Worm (Caenorhabditis elegans) whole organism, young adult: Measurements from ENCODE around the gene fog-2.

Source experiments
- C06A6.2 ChIP-seq: fragments of 200-800 bp; sonication (Bioruptor generic); conservative IDR thresholded peaks from 2 replicates; pipeline ENCODE4 v1.3.6; 2022; ENCODE audit warnings: missing genetic modification characterization, missing compliant biosample characterization
- F23B12.7 ChIP-seq: sonication (generic microtip); optimal IDR thresholded peaks from 2 replicates; lab custom pipeline; 2017; ENCODE audit warnings: missing genetic modification characterization, mild to moderate bottlenecking, missing compliant biosample characterization, antibody characterized with exemption, moderate library complexity; ENCODE audit not compliant: insufficient read depth
- T26A5.8 ChIP-seq: sonication (generic microtip); optimal IDR thresholded peaks from 2 replicates; lab custom pipeline; 2016; ENCODE audit warnings: missing genetic modification characterization, missing compliant biosample characterization
- Y53G8AR.9 ChIP-seq: fragments of 200-800 bp; sonication (Bioruptor generic); conservative IDR thresholded peaks from 2 replicates; pipeline ENCODE4 v1.3.6; 2022; ENCODE audit warnings: missing genetic modification reagents, missing genetic modification characterization, missing compliant biosample characterization
- Y79H2A.3 ChIP-seq: fragments of 200-800 bp; sonication (Bioruptor generic); conservative IDR thresholded peaks from 2 replicates; pipeline ENCODE4 v1.3.6; 2022; ENCODE audit warnings: missing genetic modification reagents, missing genetic modification characterization, missing compliant biosample characterization
- Y95B8A.8 ChIP-seq: fragments of 200-800 bp; sonication (Bioruptor generic); IDR thresholded peaks from 2 replicates; pipeline ENCODE4 v1.3.6; 2022; ENCODE audit warnings: missing genetic modification reagents, missing genetic modification characterization, missing compliant biosample characterization
- akir-1 ChIP-seq: fragments of 200-800 bp; sonication (Bioruptor generic); optimal IDR thresholded peaks from 2 replicates; lab custom pipeline; 2018; ENCODE audit warnings: mild to moderate bottlenecking, missing genetic modification characterization, moderate library complexity, missing compliant biosample characterization
- ama-1 ChIP-seq, 3 experiments: fragments of 150-350 bp in 1 of 3; sonication (generic microtip) in 2 of 3; optimal IDR thresholded peaks; 2 replicates each; lab custom pipeline; 2014 to 2018; ENCODE audit warnings: missing biosample characterization in 2 of 3, missing genetic modification characterization in 2 of 3, missing genetic modification reagents in 2 of 3
- aptf-3 ChIP-seq: fragments of 200-800 bp; sonication (Bioruptor generic); IDR thresholded peaks from 2 replicates; pipeline ENCODE4 v1.3.6; 2022; ENCODE audit warnings: missing genetic modification characterization, missing compliant biosample characterization
- attf-5 ChIP-seq: fragments of 200-800 bp; sonication (Bioruptor generic); optimal IDR thresholded peaks from 2 replicates; lab custom pipeline; 2018; ENCODE audit warnings: mild to moderate bottlenecking, missing genetic modification characterization, missing compliant biosample characterization
- attf-6 ChIP-seq: fragments of 200-800 bp; sonication (Bioruptor generic); IDR thresholded peaks from 2 replicates; pipeline ENCODE4 v1.3.6; 2022; ENCODE audit warnings: missing genetic modification reagents, missing genetic modification characterization, missing compliant biosample characterization
- bed-2 ChIP-seq: fragments of 200-800 bp; sonication (Bioruptor generic); IDR thresholded peaks from 2 replicates; pipeline ENCODE4 v1.3.6; 2022; ENCODE audit warnings: missing genetic modification reagents, missing genetic modification characterization, missing compliant biosample characterization
- ccch-3 ChIP-seq: fragments of 200-800 bp; sonication (Bioruptor generic); optimal IDR thresholded peaks from 2 replicates; lab custom pipeline; 2018; ENCODE audit warnings: mild to moderate bottlenecking, missing genetic modification characterization, missing compliant biosample characterization
- ceh-100 ChIP-seq: fragments of 200-800 bp; sonication (Bioruptor generic); IDR thresholded peaks from 2 replicates; pipeline ENCODE4 v1.3.6; 2022; ENCODE audit warnings: missing genetic modification reagents, missing genetic modification characterization, missing compliant biosample characterization
- ceh-27 ChIP-seq: fragments of 200-800 bp; sonication (Bioruptor generic); optimal IDR thresholded peaks from 2 replicates; lab custom pipeline; 2018; ENCODE audit warnings: mild to moderate bottlenecking, missing genetic modification characterization, moderate library complexity, missing compliant biosample characterization
- ceh-58 ChIP-seq: fragments of 200-800 bp; sonication (Bioruptor generic); IDR thresholded peaks from 2 replicates; pipeline ENCODE4 v1.3.6; 2022; ENCODE audit warnings: missing genetic modification characterization, missing compliant biosample characterization
- ceh-79 ChIP-seq: sonication (generic microtip); optimal IDR thresholded peaks from 2 replicates; lab custom pipeline; 2017; ENCODE audit warnings: mild to moderate bottlenecking, missing genetic modification characterization, missing compliant biosample characterization
- chd-7 ChIP-seq: sonication (generic microtip); optimal IDR thresholded peaks from 2 replicates; lab custom pipeline; 2016; ENCODE audit warnings: mild to moderate bottlenecking, missing genetic modification characterization, moderate library complexity, missing compliant biosample characterization
- dox-1 ChIP-seq: fragments of 200-800 bp; sonication (Bioruptor generic); IDR thresholded peaks from 2 replicates; pipeline ENCODE4 v1.3.6; 2022; ENCODE audit warnings: missing genetic modification reagents, missing genetic modification characterization, missing compliant biosample characterization
- egl-18 ChIP-seq: fragments of 200-800 bp; sonication (Bioruptor generic); IDR thresholded peaks from 2 replicates; pipeline ENCODE4 v1.3.6; 2022; ENCODE audit warnings: missing genetic modification reagents, missing genetic modification characterization, missing compliant biosample characterization
- ets-4 ChIP-seq: fragments of 200-800 bp; sonication (Bioruptor generic); optimal IDR thresholded peaks from 2 replicates; lab custom pipeline; 2018; ENCODE audit warnings: mild to moderate bottlenecking, missing genetic modification characterization, missing compliant biosample characterization
- fkh-3 ChIP-seq: sonication (generic microtip); optimal IDR thresholded peaks from 2 replicates; lab custom pipeline; 2016; ENCODE audit warnings: mild to moderate bottlenecking, missing genetic modification characterization, missing compliant biosample characterization
- hmg-20 ChIP-seq: fragments of 200-800 bp; sonication (Bioruptor generic); IDR thresholded peaks from 2 replicates; pipeline ENCODE4 v1.3.6; 2022; ENCODE audit warnings: missing genetic modification reagents, missing genetic modification characterization, missing compliant biosample characterization
- lag-1 ChIP-seq: fragments of 200-800 bp; sonication (Bioruptor generic); IDR thresholded peaks from 2 replicates; pipeline ENCODE4 v1.3.6; 2022; ENCODE audit warnings: missing genetic modification reagents, missing genetic modification characterization, missing compliant biosample characterization
- lin-26 ChIP-seq: fragments of 200-800 bp; sonication (Bioruptor generic); IDR thresholded peaks from 2 replicates; pipeline ENCODE4 v1.3.6; 2022; ENCODE audit warnings: missing genetic modification reagents, missing genetic modification characterization, missing compliant biosample characterization
- lin-35 ChIP-seq, 3 experiments: fragments of 150-350 bp in 2 of 3; sonication (generic microtip) in 1 of 3; optimal IDR thresholded peaks; 2 replicates each; lab custom pipeline; 2014 to 2018; ENCODE audit warnings: missing biosample characterization in 3 of 3, missing genetic modification characterization in 3 of 3, missing genetic modification reagents in 3 of 3
- lin-54 ChIP-seq: fragments of 200-800 bp; sonication (Bioruptor generic); optimal IDR thresholded peaks from 2 replicates; lab custom pipeline; 2018; ENCODE audit warnings: mild to moderate bottlenecking, missing genetic modification characterization, missing compliant biosample characterization
- lir-1 ChIP-seq: fragments of 200-800 bp; sonication (Bioruptor generic); conservative IDR thresholded peaks from 2 replicates; pipeline ENCODE4 v1.3.6; 2022; ENCODE audit warnings: missing genetic modification reagents, missing genetic modification characterization, missing compliant biosample characterization
- lsy-27 ChIP-seq: sonication (generic microtip); optimal IDR thresholded peaks from 2 replicates; lab custom pipeline; 2017; ENCODE audit warnings: missing genetic modification characterization, mild to moderate bottlenecking, missing compliant biosample characterization, antibody characterized with exemption, missing genotype, borderline replicate concordance; ENCODE audit not compliant: insufficient read depth
- madf-10 ChIP-seq: sonication (generic microtip); optimal IDR thresholded peaks from 2 replicates; lab custom pipeline; 2016; ENCODE audit warnings: mild to moderate bottlenecking, missing genetic modification characterization, missing compliant biosample characterization
- madf-3 ChIP-seq: fragments of 200-800 bp; sonication (Bioruptor generic); IDR thresholded peaks from 2 replicates; pipeline ENCODE4 v1.3.6; 2022; ENCODE audit warnings: missing genetic modification reagents, missing genetic modification characterization, missing compliant biosample characterization
- nfya-1 ChIP-seq: sonication (generic microtip); optimal IDR thresholded peaks from 2 replicates; lab custom pipeline; 2017; ENCODE audit warnings: antibody characterized with exemption, missing compliant biosample characterization, missing genetic modification characterization, borderline replicate concordance; ENCODE audit not compliant: insufficient read depth
- nhr-179 ChIP-seq: sonication (generic microtip); optimal IDR thresholded peaks from 2 replicates; lab custom pipeline; 2016; ENCODE audit warnings: mild to moderate bottlenecking, missing genetic modification characterization, missing compliant biosample characterization
- nhr-27 ChIP-seq: fragments of 200-800 bp; sonication (Bioruptor generic); optimal IDR thresholded peaks from 2 replicates; lab custom pipeline; 2018; ENCODE audit warnings: mild to moderate bottlenecking, missing genetic modification characterization, moderate library complexity, missing compliant biosample characterization
- nhr-80 ChIP-seq: sonication (generic microtip); optimal IDR thresholded peaks from 2 replicates; lab custom pipeline; 2016; ENCODE audit warnings: missing genetic modification characterization, missing compliant biosample characterization
- nhr-90 ChIP-seq: sonication (generic microtip); optimal IDR thresholded peaks from 2 replicates; lab custom pipeline; 2016; ENCODE audit warnings: missing genotype, mild to moderate bottlenecking, missing genetic modification characterization, missing compliant biosample characterization
- pbrm-1 ChIP-seq: fragments of 200-800 bp; sonication (Bioruptor generic); IDR thresholded peaks from 2 replicates; pipeline ENCODE4 v1.3.6; 2022; ENCODE audit warnings: missing genetic modification reagents, missing genetic modification characterization, missing compliant biosample characterization
- rpc-1 ChIP-seq, 2 experiments: fragments of 150-350 bp in 1 of 2; sonication (generic microtip) in 1 of 2; optimal IDR thresholded peaks; 2 replicates each; lab custom pipeline; 2014 to 2018; ENCODE audit warnings: missing biosample characterization in 1 of 2, missing genetic modification characterization in 1 of 2, missing genetic modification reagents in 1 of 2, missing genotype in 1 of 2
- sdz-38 ChIP-seq: sonication (generic microtip); optimal IDR thresholded peaks from 2 replicates; lab custom pipeline; 2016; ENCODE audit warnings: missing genotype, missing genetic modification characterization, missing compliant biosample characterization
- snpc-1.1 ChIP-seq: sonication (generic microtip); optimal IDR thresholded peaks from 2 replicates; lab custom pipeline; 2017; ENCODE audit warnings: missing genetic modification characterization, mild to moderate bottlenecking, missing compliant biosample characterization, antibody characterized with exemption, moderate library complexity, missing genotype, missing genetic modification reagents; ENCODE audit not compliant: insufficient read depth
- snpc-1.3 ChIP-seq: sonication (generic microtip); optimal IDR thresholded peaks from 2 replicates; lab custom pipeline; 2017; ENCODE audit warnings: missing genetic modification characterization, mild to moderate bottlenecking, missing compliant biosample characterization, antibody characterized with exemption, moderate library complexity, missing genotype, missing genetic modification reagents; ENCODE audit not compliant: insufficient read depth
- snpc-3.4 ChIP-seq: sonication (generic microtip); optimal IDR thresholded peaks from 2 replicates; lab custom pipeline; 2017; ENCODE audit warnings: missing genetic modification characterization, mild to moderate bottlenecking, missing compliant biosample characterization, antibody characterized with exemption, moderate library complexity, missing genotype, missing genetic modification reagents
- sptf-2 ChIP-seq: fragments of 200-800 bp; sonication (Bioruptor generic); optimal IDR thresholded peaks from 2 replicates; lab custom pipeline; 2018; ENCODE audit warnings: mild to moderate bottlenecking, missing genetic modification characterization, missing compliant biosample characterization
- ztf-25 ChIP-seq: fragments of 200-800 bp; sonication (Bioruptor generic); IDR thresholded peaks from 2 replicates; pipeline ENCODE4 v1.3.6; 2022; ENCODE audit warnings: missing genetic modification reagents, missing genetic modification characterization, missing compliant biosample characterization
- ztf-6 ChIP-seq: fragments of 200-800 bp; sonication (Bioruptor generic); IDR thresholded peaks from 2 replicates; pipeline ENCODE4 v1.3.6; 2022; ENCODE audit warnings: missing genetic modification reagents, missing genetic modification characterization, missing compliant biosample characterization

Gene fog-2

ce11 chrV:20162290-20163104 is 36.6 kb upstream of the fog-2 start (continued):
- peak; percentile 12 for TF ChIP-seq snpc-3.4
- TF ChIP-seq madf-3 (GFP tag; lab: Robert Waterston, UW) = 0 out of 2 replicates have a peak, but pooled peaks have one; percentile 66
- no peak for TF ChIP-seq lir-1
- TF ChIP-seq ceh-27 (GFP tag; lab: Kevin White, UChicago) = no peak
- no peak for TF ChIP-seq ceh-79
- no peak for TF ChIP-seq Y95B8A.8 (GFP tag; lab: Robert Waterston, UW)
- TF ChIP-seq lin-54 = peak; percentile 30
- no peak for TF ChIP-seq nfya-1 (tag; lab: Kevin White, UChicago)
- no peak for TF ChIP-seq sdz-38
- TF ChIP-seq ama-1 (optimal IDR thresholded peaks at IDR 0.05; lab: Kevin White, UChicago) = peak; percentile 66
- no peak for TF ChIP-seq ama-1 (GFP tag; optimal IDR thresholded peaks at IDR 0.05; lab: Kevin White, UChicago)
- TF ChIP-seq bed-2 (GFP tag; lab: Robert Waterston, UW) = no peak
- no peak for TF ChIP-seq nhr-179
- peak; percentile 4; the same call in 1 of the 2 replicates for TF ChIP-seq pbrm-1 (GFP tag; lab: Robert Waterston, UW)
- peak; percentile 69 for TF ChIP-seq attf-5 (GFP tag; lab: Kevin White, UChicago)
- no peak for TF ChIP-seq ceh-100 (GFP tag; lab: Robert Waterston, UW)
- TF ChIP-seq hmg-20 (GFP tag; lab: Robert Waterston, UW) = no peak
- no peak for TF ChIP-seq lag-1 (GFP tag; lab: Robert Waterston, UW)
- TF ChIP-seq lin-35 (GFP tag; optimal IDR thresholded peaks at IDR 0.05; lab: Kevin White, UChicago) = no peak
- TF ChIP-seq sptf-2 (GFP tag; lab: Kevin White, UChicago) = no peak
- no peak for TF ChIP-seq chd-7 (tag; lab: Kevin White, UChicago)
- TF ChIP-seq aptf-3 (GFP tag; lab: Robert Waterston, UW) = no peak
- peak; percentile 81 for TF ChIP-seq Y53G8AR.9 (GFP tag; lab: Robert Waterston, UW)
- TF ChIP-seq lsy-27 (tag; lab: Kevin White, UChicago) = no peak
- TF ChIP-seq nhr-90 (tag; lab: Kevin White, UChicago) = peak; percentile 72
- TF ChIP-seq ztf-6 (GFP tag; lab: Robert Waterston, UW) = no peak
- no peak for TF ChIP-seq snpc-1.3 (tag; lab: Kevin White, UChicago)
- no peak for TF ChIP-seq akir-1 (GFP tag; lab: Kevin White, UChicago)
- TF ChIP-seq egl-18 (GFP tag; lab: Robert Waterston, UW) = no peak
- TF ChIP-seq snpc-1.1 = no peak
- no peak for TF ChIP-seq attf-6 (GFP tag; lab: Robert Waterston, UW)
- no peak for TF ChIP-seq nhr-27 (tag; lab: Kevin White, UChicago)
- TF ChIP-seq dox-1 (GFP tag; lab: Robert Waterston, UW) = no peak
- TF ChIP-seq nhr-80 = peak; percentile 16
- TF ChIP-seq F23B12.7 (tag; lab: Kevin White, UChicago) = no peak
- no peak for TF ChIP-seq C06A6.2 (GFP tag; lab: Robert Waterston, UW)
- TF ChIP-seq madf-10 (tag; lab: Kevin White, UChicago) = peak; percentile 44
- TF ChIP-seq ceh-58 (GFP tag; lab: Robert Waterston, UW) = no peak
- TF ChIP-seq rpc-1 (optimal IDR thresholded peaks at IDR 0.05; lab: Kevin White, UChicago) = no peak
- TF ChIP-seq rpc-1 (tag; optimal IDR thresholded peaks at IDR 0.05; lab: Kevin White, UChicago) = no peak
- no peak for TF ChIP-seq ccch-3
- no peak for TF ChIP-seq T26A5.8
- no peak for TF ChIP-seq lin-26 (GFP tag; lab: Robert Waterston, UW)
- TF ChIP-seq ztf-25 (GFP tag; lab: Robert Waterston, UW) = no peak
- peak; percentile 7 for TF ChIP-seq ets-4 (GFP tag; lab: Kevin White, UChicago)
- no peak for TF ChIP-seq Y79H2A.3 (GFP tag; lab: Robert Waterston, UW)
- no peak for TF ChIP-seq fkh-3 (tag; lab: Kevin White, UChicago)
